Fruit fly (Drosophila melanogaster) whole organism, wandering third instar larva: Measurements from ENCODE around the gene mex1.

ENCODE experiments used
- Abd-B ChIP-seq: fragments of >200 bp; optimal IDR thresholded peaks from 2 replicates; lab custom pipeline; 2017; ENCODE audit warnings: missing biosample characterization, missing genetic modification characterization
- CrebA ChIP-seq: fragments of 200-800 bp; sonication (Bioruptor generic); optimal IDR thresholded peaks from 2 replicates; lab custom pipeline; 2016; ENCODE audit warnings: missing biosample characterization, mild to moderate bottlenecking, missing genetic modification characterization, borderline replicate concordance
- Dfd ChIP-seq: fragments of >200 bp; optimal IDR thresholded peaks from 2 replicates; lab custom pipeline; 2017; ENCODE audit warnings: missing biosample characterization, missing genetic modification characterization
- Dif ChIP-seq: fragments of 200-275, 200-300 bp; sonication (Bioruptor generic); optimal IDR thresholded peaks from 2 replicates; lab custom pipeline; 2018; ENCODE audit warnings: missing biosample characterization, missing genetic modification characterization; ENCODE audit not compliant: partially characterized antibody
- Hnf4 ChIP-seq: fragments of 200-800 bp; sonication (Bioruptor generic); optimal IDR thresholded peaks from 2 replicates; lab custom pipeline; 2016; ENCODE audit warnings: missing biosample characterization, mild to moderate bottlenecking, missing genetic modification characterization
- Mio ChIP-seq: sonication (Bioruptor generic); optimal IDR thresholded peaks from 2 replicates; lab custom pipeline; 2016; ENCODE audit warnings: missing biosample characterization, missing genetic modification characterization
- dmrt93B ChIP-seq: fragments of 200-800 bp; sonication (Bioruptor generic); optimal IDR thresholded peaks from 2 replicates; lab custom pipeline; 2018; ENCODE audit warnings: missing biosample characterization, mild to moderate bottlenecking, missing genetic modification characterization
- foxo ChIP-seq, 2 experiments: fragments of 200-800 bp; sonication (Bioruptor generic); optimal IDR thresholded peaks; 2 replicates in 1 of 2; 3 replicates in 1 of 2; lab custom pipeline; 2016 to 2017; ENCODE audit warnings: missing biosample characterization in 2 of 2, missing genetic modification characterization in 2 of 2
- fru ChIP-seq: fragments of 200-800 bp; sonication (Bioruptor generic); optimal IDR thresholded peaks from 3 replicates; lab custom pipeline; 2016; ENCODE audit warnings: missing biosample characterization, mild to moderate bottlenecking, missing genetic modification characterization
- h ChIP-seq: fragments of 200-800 bp; sonication (Bioruptor generic); optimal IDR thresholded peaks from 3 replicates; lab custom pipeline; 2016; ENCODE audit warnings: missing biosample characterization, mild to moderate bottlenecking, missing genetic modification characterization
- pan ChIP-seq: fragments of >200 bp; optimal IDR thresholded peaks from 2 replicates; lab custom pipeline; 2017
- psq ChIP-seq: fragments of 200-800 bp; sonication (Bioruptor generic); optimal IDR thresholded peaks from 3 replicates; lab custom pipeline; 2017; ENCODE audit warnings: missing biosample characterization, mild to moderate bottlenecking, missing genetic modification characterization, moderate library complexity

dm6 chr3L:15500813-15501645 is 18.4 kb downstream of the mex1 start, which contains the start of gene CG7272:
- TF ChIP-seq dmrt93B: no peak
- no peak for TF ChIP-seq pan (lab: Kevin White, UChicago)
- no peak for TF ChIP-seq Dfd (GFP tag; lab: Kevin White, UChicago)
- no peak for TF ChIP-seq foxo (GFP tag; optimal IDR thresholded peaks at IDR 0.05; lab: Kevin White, UChicago)
- peak; percentile 64 for TF ChIP-seq Dif (GFP tag; lab: Kevin White, UChicago)
- no peak for TF ChIP-seq Abd-B (GFP tag; lab: Kevin White, UChicago)
- no peak for TF ChIP-seq fru (GFP tag; lab: Kevin White, UChicago)
- TF ChIP-seq CrebA (GFP tag; lab: Kevin White, UChicago): no peak
- peak; percentile 51 for TF ChIP-seq h
- no peak for TF ChIP-seq Hnf4 (GFP tag; lab: Kevin White, UChicago)
- no peak for TF ChIP-seq psq (GFP tag; lab: Kevin White, UChicago)
- TF ChIP-seq Mio (GFP tag; lab: Kevin White, UChicago): no peak
